Fruit fly (Drosophila melanogaster) whole organism, embryonic: ENCODE results near the gene rdog.

Source experiments
- B-H1 ChIP-seq: fragments of 200-800 bp; sonication (Bioruptor generic); IDR thresholded peaks from 3 replicates; pipeline ENCODE4 v1.3.6; 2022; ENCODE audit warnings: missing biosample characterization, missing genetic modification characterization
- B-H2 ChIP-seq: fragments of 200-800 bp; sonication (Bioruptor generic); optimal IDR thresholded peaks from 2 replicates; lab custom pipeline; 2018; ENCODE audit warnings: missing biosample characterization, mild to moderate bottlenecking, missing genetic modification characterization
- Bdp1 ChIP-seq: fragments of 200-800 bp; sonication (Bioruptor generic); optimal IDR thresholded peaks from 3 replicates; lab custom pipeline; 2016; ENCODE audit warnings: missing biosample characterization, missing genetic modification characterization
- Bgb ChIP-seq: fragments of 200-800 bp; sonication (Bioruptor generic); IDR thresholded peaks from 2 replicates; pipeline ENCODE4 v1.3.6; 2022; ENCODE audit warnings: missing biosample characterization, missing genetic modification characterization; ENCODE audit not compliant: partially characterized antibody
- CG10366 ChIP-seq: fragments of 200-800 bp; sonication (Bioruptor generic); IDR thresholded peaks from 2 replicates; pipeline ENCODE4 v1.3.6; 2022; ENCODE audit warnings: missing biosample characterization, missing genetic modification characterization
- CG12104 ChIP-seq: fragments of 200-800 bp; sonication (Bioruptor generic); optimal IDR thresholded peaks from 3 replicates; lab custom pipeline; 2016; ENCODE audit warnings: missing biosample characterization, missing genetic modification characterization
- CG12391 ChIP-seq: fragments of 200-800 bp; sonication (Bioruptor generic); optimal IDR thresholded peaks from 3 replicates; lab custom pipeline; 2018; ENCODE audit warnings: missing biosample characterization, mild to moderate bottlenecking, missing genetic modification characterization, moderate library complexity
- CG13123 ChIP-seq: fragments of 200-800 bp; sonication (Bioruptor generic); optimal IDR thresholded peaks from 2 replicates; lab custom pipeline; 2016; ENCODE audit warnings: missing biosample characterization, missing genetic modification characterization
- CG14050 ChIP-seq: fragments of 200-800 bp; sonication (Bioruptor generic); IDR thresholded peaks from 3 replicates; pipeline ENCODE4 v1.3.6; 2022; ENCODE audit warnings: missing biosample characterization, missing genetic modification characterization
- CG15479 ChIP-seq: fragments of 200-800 bp; sonication (Bioruptor generic); optimal IDR thresholded peaks from 3 replicates; lab custom pipeline; 2019; ENCODE audit warnings: missing biosample characterization, mild to moderate bottlenecking, missing genetic modification characterization, moderate library complexity
- CG15601 ChIP-seq: fragments of 200-800 bp; sonication (Bioruptor generic); optimal IDR thresholded peaks from 3 replicates; lab custom pipeline; 2019; ENCODE audit warnings: missing biosample characterization, mild to moderate bottlenecking, missing genetic modification characterization, moderate library complexity
- CG1647 ChIP-seq: fragments of 200-800 bp; sonication (Bioruptor generic); optimal IDR thresholded peaks from 3 replicates; lab custom pipeline; 2016; ENCODE audit warnings: missing biosample characterization, missing genetic modification characterization
- CG17359 ChIP-seq: fragments of 200-800 bp; sonication (Bioruptor generic); optimal IDR thresholded peaks from 3 replicates; lab custom pipeline; 2018; ENCODE audit warnings: missing biosample characterization, mild to moderate bottlenecking, missing genetic modification characterization, moderate library complexity
- CG17829 ChIP-seq: fragments of 200-800 bp; optimal IDR thresholded peaks from 2 replicates; lab custom pipeline; 2019; ENCODE audit warnings: missing biosample characterization, mild to moderate bottlenecking, missing genetic modification characterization, moderate library complexity
- CG2875 ChIP-seq: fragments of 200-800 bp; sonication (Bioruptor generic); optimal IDR thresholded peaks from 2 replicates; lab custom pipeline; 2017; ENCODE audit warnings: missing biosample characterization, mild to moderate bottlenecking, missing genetic modification characterization, missing genetic modification reagents
- CG31441 ChIP-seq: fragments of 200-800 bp; sonication (Bioruptor generic); IDR thresholded peaks from 2 replicates; pipeline ENCODE4 v1.3.6; 2022; ENCODE audit warnings: missing biosample characterization, missing genetic modification characterization
- CG33557 ChIP-seq: fragments of 200-800 bp; sonication (Bioruptor generic); optimal IDR thresholded peaks from 2 replicates; lab custom pipeline; 2019; ENCODE audit warnings: missing biosample characterization, mild to moderate bottlenecking, missing genetic modification characterization, moderate library complexity
- CG3407 ChIP-seq: fragments of 200-800 bp; sonication (Bioruptor generic); optimal IDR thresholded peaks from 2 replicates; lab custom pipeline; 2018; ENCODE audit warnings: missing biosample characterization, mild to moderate bottlenecking, missing genetic modification characterization
- CG3847 ChIP-seq: fragments of 200-800 bp; sonication (Bioruptor generic); IDR thresholded peaks from 2 replicates; pipeline ENCODE4 v1.3.6; 2022; ENCODE audit warnings: missing biosample characterization, missing genetic modification characterization
- CG4707 ChIP-seq: fragments of 200-800 bp; sonication (Bioruptor generic); optimal IDR thresholded peaks from 2 replicates; lab custom pipeline; 2018; ENCODE audit warnings: missing biosample characterization, mild to moderate bottlenecking, missing genetic modification characterization, moderate library complexity
- CG4730 ChIP-seq: fragments of 200-800 bp; sonication (Bioruptor generic); IDR thresholded peaks from 2 replicates; pipeline ENCODE4 v1.3.6; 2022; ENCODE audit warnings: missing biosample characterization, missing genetic modification characterization
- CG4854 ChIP-seq: fragments of 200-800 bp; sonication (Bioruptor generic); optimal IDR thresholded peaks from 2 replicates; lab custom pipeline; 2016; ENCODE audit warnings: missing biosample characterization, missing genetic modification characterization, inconsistent platforms
- CG7987 ChIP-seq: fragments of 200-800 bp; sonication (Bioruptor generic); optimal IDR thresholded peaks from 2 replicates; lab custom pipeline; 2018; ENCODE audit warnings: missing biosample characterization, mild to moderate bottlenecking, missing genetic modification characterization, moderate library complexity
- Chrac-16 ChIP-seq: fragments of 200-800 bp; sonication (Bioruptor generic); optimal IDR thresholded peaks from 3 replicates; lab custom pipeline; 2016; ENCODE audit warnings: missing biosample characterization, missing genetic modification characterization
- D19A ChIP-seq: fragments of 200-800 bp; optimal IDR thresholded peaks from 3 replicates; lab custom pipeline; 2019; ENCODE audit warnings: missing biosample characterization, mild to moderate bottlenecking, missing genetic modification characterization, moderate library complexity
- Drgx ChIP-seq: fragments of 200-800 bp; sonication (Bioruptor generic); IDR thresholded peaks from 2 replicates; pipeline ENCODE4 v1.3.6; 2022; ENCODE audit warnings: missing biosample characterization, missing genetic modification characterization
- HLHmδ ChIP-seq: fragments of 200-800 bp; sonication (Bioruptor generic); optimal IDR thresholded peaks from 2 replicates; lab custom pipeline; 2018; ENCODE audit warnings: missing biosample characterization, mild to moderate bottlenecking, missing genetic modification characterization, moderate library complexity
- HmgZ ChIP-seq: fragments of 200-800 bp; sonication (Bioruptor generic); optimal IDR thresholded peaks from 2 replicates; lab custom pipeline; 2018; ENCODE audit warnings: missing biosample characterization, mild to moderate bottlenecking, missing genetic modification characterization
- MBD-R2 ChIP-seq: fragments of 200-800 bp; sonication (Bioruptor generic); IDR thresholded peaks from 2 replicates; pipeline ENCODE4 v1.3.6; 2022; ENCODE audit warnings: missing biosample characterization, missing genetic modification characterization
- Meics ChIP-seq: fragments of 200-800 bp; sonication (Bioruptor generic); optimal IDR thresholded peaks from 2 replicates; lab custom pipeline; 2017; ENCODE audit warnings: missing biosample characterization, mild to moderate bottlenecking, missing genetic modification characterization
- NfI ChIP-seq: fragments of 200-800 bp; sonication (Bioruptor generic); optimal IDR thresholded peaks from 3 replicates; lab custom pipeline; 2018; ENCODE audit warnings: missing biosample characterization, mild to moderate bottlenecking, missing genetic modification characterization, moderate library complexity
- Rx ChIP-seq: fragments of 200-800 bp; sonication (Bioruptor generic); IDR thresholded peaks from 2 replicates; pipeline ENCODE4 v1.3.6; 2022; ENCODE audit warnings: missing biosample characterization, missing genetic modification characterization
- Sox102F ChIP-seq: fragments of 200-800 bp; sonication (Bioruptor generic); optimal IDR thresholded peaks from 2 replicates; lab custom pipeline; 2018; ENCODE audit warnings: missing biosample characterization, mild to moderate bottlenecking, missing genetic modification characterization, moderate library complexity
- ac ChIP-seq: fragments of 200-800 bp; sonication (Bioruptor generic); optimal IDR thresholded peaks from 3 replicates; lab custom pipeline; 2017; ENCODE audit warnings: missing biosample characterization, mild to moderate bottlenecking, missing genetic modification characterization
- ara ChIP-seq: fragments of 200-800 bp; sonication (Bioruptor generic); IDR thresholded peaks from 2 replicates; pipeline ENCODE4 v1.3.6; 2022; ENCODE audit warnings: missing biosample characterization, missing genetic modification characterization
- bsh ChIP-seq, 2 experiments: fragments of 200-800 bp; sonication (Bioruptor generic); optimal IDR thresholded peaks; 2 replicates each; lab custom pipeline; 2017 to 2018; ENCODE audit warnings: mild to moderate bottlenecking in 2 of 2, missing biosample characterization in 2 of 2, missing genetic modification characterization in 2 of 2, moderate library complexity in 1 of 2
- btn ChIP-seq: fragments of 200-800 bp; sonication (Bioruptor generic); optimal IDR thresholded peaks from 2 replicates; lab custom pipeline; 2016; ENCODE audit warnings: missing biosample characterization, missing genetic modification characterization
- croc ChIP-seq: fragments of 200-800 bp; sonication (Bioruptor generic); conservative IDR thresholded peaks from 3 replicates; pipeline ENCODE4 v1.3.6; 2022; ENCODE audit warnings: missing biosample characterization, missing genetic modification characterization
- cwo ChIP-seq: fragments of 200-800 bp; sonication (Bioruptor generic); optimal IDR thresholded peaks from 3 replicates; lab custom pipeline; 2017; ENCODE audit warnings: missing biosample characterization, missing genetic modification characterization, mild to moderate bottlenecking, moderate library complexity, missing genetic modification reagents
- danr ChIP-seq: fragments of 200-800 bp; sonication (Bioruptor generic); IDR thresholded peaks from 2 replicates; pipeline ENCODE4 v1.3.6; 2022; ENCODE audit warnings: missing biosample characterization, missing genetic modification characterization
- dysf ChIP-seq: fragments of 200-800 bp; sonication (Bioruptor generic); IDR thresholded peaks from 3 replicates; pipeline ENCODE4 v1.3.6; 2022; ENCODE audit warnings: missing biosample characterization, missing genetic modification characterization
- esg ChIP-seq: fragments of 200-800 bp; sonication (Bioruptor generic); conservative IDR thresholded peaks from 2 replicates; pipeline ENCODE4 v1.3.6; 2022; ENCODE audit warnings: missing biosample characterization, missing genetic modification characterization
- gem ChIP-seq: fragments of 200-800 bp; sonication (Bioruptor generic); optimal IDR thresholded peaks from 2 replicates; lab custom pipeline; 2019; ENCODE audit warnings: missing biosample characterization, mild to moderate bottlenecking, missing genetic modification characterization, moderate library complexity
- ken ChIP-seq: fragments of 200-800 bp; sonication (Bioruptor generic); IDR thresholded peaks from 3 replicates; pipeline ENCODE4 v1.3.6; 2022; ENCODE audit warnings: missing biosample characterization, missing genetic modification characterization
- pan ChIP-seq, 4 experiments: fragments of >200 bp in 3 of 4; fragments of 200-800 bp in 1 of 4; sonication (Bioruptor generic) in 1 of 4; optimal IDR thresholded peaks in 3 of 4; IDR thresholded peaks in 1 of 4; 2 replicates each; pipeline versions ENCODE4 v1.3.6 to Lab custom; 2017 to 2022; ENCODE audit warnings: missing biosample characterization in 2 of 4, missing genetic modification characterization in 2 of 4, mixed read lengths in 1 of 4
- repo ChIP-seq: fragments of 200-800 bp; sonication (Bioruptor generic); optimal IDR thresholded peaks from 2 replicates; lab custom pipeline; 2016; ENCODE audit warnings: missing biosample characterization, missing genetic modification characterization
- sens-2 ChIP-seq: fragments of 200-800 bp; sonication (Bioruptor generic); IDR thresholded peaks from 2 replicates; pipeline ENCODE4 v1.3.6; 2022; ENCODE audit warnings: missing biosample characterization, missing genetic modification characterization
- tll ChIP-seq, 2 experiments: fragments of 200-800 bp in 1 of 2; fragments of >200 bp in 1 of 2; sonication (Bioruptor generic) in 1 of 2; optimal IDR thresholded peaks; 2 replicates each; lab custom pipeline; 2017 to 2019; ENCODE audit warnings: missing biosample characterization in 2 of 2, missing genetic modification characterization in 2 of 2, mild to moderate bottlenecking in 1 of 2, moderate library complexity in 1 of 2
- unpg ChIP-seq: fragments of 200-800 bp; sonication (Bioruptor generic); optimal IDR thresholded peaks from 3 replicates; lab custom pipeline; 2018; ENCODE audit warnings: missing biosample characterization, mild to moderate bottlenecking, missing genetic modification characterization, moderate library complexity

The rdog gene

DNA sequence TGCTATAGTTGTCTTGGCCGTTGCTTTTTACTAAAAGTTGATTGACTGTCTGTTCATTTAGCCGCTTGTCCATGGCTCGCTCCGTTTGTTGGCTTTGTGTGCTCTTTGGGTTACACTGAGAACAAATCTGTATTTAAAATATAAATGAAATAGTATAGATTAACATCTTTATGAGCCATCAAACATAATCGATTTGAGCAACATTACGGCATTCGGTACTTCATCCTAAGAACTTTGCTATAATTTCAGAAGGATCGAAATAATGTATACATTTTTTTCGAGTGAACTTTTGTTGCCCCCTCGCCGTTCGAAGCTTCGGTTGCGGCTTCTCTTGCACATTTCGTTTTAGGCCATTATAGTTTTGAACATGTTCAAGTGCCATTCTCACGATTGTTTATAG, 50.1 kb downstream of the rdog start (continued):
- TF ChIP-seq CG4707 (GFP tag; lab: Kevin White, UChicago): peak; percentile 71
- TF ChIP-seq D19A (tag; lab: Kevin White, UChicago): peak; percentile 69
- TF ChIP-seq CG1647: no peak
- no peak for TF ChIP-seq B-H2 (GFP tag; lab: Kevin White, UChicago)
- TF ChIP-seq CG13123: peak; percentile 32
- no peak for TF ChIP-seq tll (GFP tag; optimal IDR thresholded peaks at IDR 0.05; lab: Kevin White, UChicago)
- TF ChIP-seq CG4854 (GFP tag; lab: Kevin White, UChicago): peak; percentile 10
- peak; percentile 87 for TF ChIP-seq gem (tag; lab: Kevin White, UChicago)
- TF ChIP-seq Bdp1 (GFP tag; lab: Kevin White, UChicago): peak; percentile 29
- peak; percentile 83 for TF ChIP-seq CG17359 (tag; lab: Kevin White, UChicago)
- peak; percentile 79 for TF ChIP-seq CG10366 (GFP tag; lab: Robert Waterston, UW)
- peak; percentile 29; the same call in 1 of the 3 replicates for TF ChIP-seq CG14050 (GFP tag; lab: Robert Waterston, UW)
- no peak for TF ChIP-seq Bgb
- TF ChIP-seq CG17829 (tag; lab: Kevin White, UChicago): peak; percentile 75
- no peak for TF ChIP-seq HLHmδ (GFP tag; lab: Kevin White, UChicago)
- TF ChIP-seq B-H1 (GFP tag; lab: Robert Waterston, UW): peak; percentile 59; the same call in 2 of the 3 replicates
- TF ChIP-seq Sox102F (GFP tag; lab: Kevin White, UChicago): peak; percentile 89
- peak; percentile 71 to 88 for TF ChIP-seq bsh (GFP tag; optimal IDR thresholded peaks at IDR 0.05; lab: Kevin White, UChicago)
- peak; percentile 63 for TF ChIP-seq CG2875 (GFP tag; lab: Kevin White, UChicago)
- peak; percentile 66 for TF ChIP-seq esg (GFP tag; lab: Robert Waterston, UW)
- TF ChIP-seq CG3847 (GFP tag; lab: Robert Waterston, UW): 0 out of 2 replicates have a peak, but pooled peaks have one; percentile 27
- peak; percentile 51; the same call in 2 of the 3 replicates for TF ChIP-seq croc (GFP tag; lab: Robert Waterston, UW)
- peak; percentile 75 for TF ChIP-seq CG31441 (GFP tag; lab: Robert Waterston, UW)
- TF ChIP-seq CG4730 (GFP tag; lab: Robert Waterston, UW): peak; percentile 57
- TF ChIP-seq CG33557: peak; percentile 14
- no peak for TF ChIP-seq ac (GFP tag; lab: Kevin White, UChicago)
- peak; percentile 88 for TF ChIP-seq unpg
- TF ChIP-seq pan (optimal IDR thresholded peaks at IDR 0.05; lab: Kevin White, UChicago): no peak
- TF ChIP-seq pan (GFP tag; optimal IDR thresholded peaks at IDR 0.05 in 1 of 2, IDR thresholded peaks at IDR 0.05 in 1 of 2): peak in 1 of 2 experiments; percentile 77
- TF ChIP-seq HmgZ (tag; lab: Kevin White, UChicago): no peak
- TF ChIP-seq CG3407: peak; percentile 60
- no peak for TF ChIP-seq repo (GFP tag; lab: Kevin White, UChicago)
- TF ChIP-seq Chrac-16 (GFP tag; lab: Kevin White, UChicago): peak; percentile 23
- peak; percentile 92 for TF ChIP-seq Drgx
- peak; percentile 69 for TF ChIP-seq CG15601 (tag; lab: Kevin White, UChicago)
- peak; percentile 68 for TF ChIP-seq Rx (GFP tag; lab: Robert Waterston, UW)
- TF ChIP-seq CG7987 (GFP tag; lab: Kevin White, UChicago): peak; percentile 10
- peak; percentile 77 for TF ChIP-seq CG12391 (tag; lab: Kevin White, UChicago)
- TF ChIP-seq CG15479: no peak
- peak; percentile 56; the same call in 2 of the 3 replicates for TF ChIP-seq ken
- no peak for TF ChIP-seq sens-2 (GFP tag; lab: Robert Waterston, UW)
- peak; percentile 23 for TF ChIP-seq cwo (GFP tag; lab: Kevin White, UChicago)
- TF ChIP-seq NfI (GFP tag; lab: Kevin White, UChicago): peak; percentile 61
- no peak for TF ChIP-seq btn
- TF ChIP-seq CG12104 (GFP tag; lab: Kevin White, UChicago): peak; percentile 8
- TF ChIP-seq danr (GFP tag; lab: Robert Waterston, UW): peak; percentile 37; the same call in 1 of the 2 replicates
- peak; percentile 54 for TF ChIP-seq Meics (GFP tag; lab: Kevin White, UChicago)
- peak; percentile 76 for TF ChIP-seq dysf
- no peak for TF ChIP-seq MBD-R2
- peak; percentile 51; the same call in 1 of the 2 replicates for TF ChIP-seq ara
